Worm (Caenorhabditis elegans) whole organism, young adult: ENCODE results near the gene srsx-22.

ENCODE experiments used
- B0019.2 ChIP-seq: fragments of 200-800 bp; sonication (Bioruptor generic); conservative IDR thresholded peaks from 2 replicates; pipeline ENCODE4 v1.3.6; 2022; ENCODE audit warnings: missing genetic modification reagents, missing genetic modification characterization, missing compliant biosample characterization
- C17E4.6 ChIP-seq: fragments of 200-800 bp; sonication (Bioruptor generic); IDR thresholded peaks from 2 replicates; pipeline ENCODE4 v1.3.6; 2022; ENCODE audit warnings: missing genetic modification reagents, missing genetic modification characterization, missing compliant biosample characterization
- F37B4.10 ChIP-seq: fragments of 200-800 bp; sonication (Bioruptor generic); IDR thresholded peaks from 2 replicates; pipeline ENCODE4 v1.3.6; 2022; ENCODE audit warnings: missing genetic modification characterization, missing compliant biosample characterization
- F39B2.1 ChIP-seq: fragments of 200-800 bp; sonication (Bioruptor generic); IDR thresholded peaks from 2 replicates; pipeline ENCODE4 v1.3.6; 2022; ENCODE audit warnings: missing genetic modification reagents, missing genetic modification characterization, missing compliant biosample characterization
- F57A8.1 ChIP-seq: fragments of 200-800 bp; sonication (Bioruptor generic); optimal IDR thresholded peaks from 2 replicates; lab custom pipeline; 2018; ENCODE audit warnings: mild to moderate bottlenecking, missing genetic modification characterization, moderate library complexity, missing compliant biosample characterization
- Y95B8A.8 ChIP-seq: fragments of 200-800 bp; sonication (Bioruptor generic); IDR thresholded peaks from 2 replicates; pipeline ENCODE4 v1.3.6; 2022; ENCODE audit warnings: missing genetic modification reagents, missing genetic modification characterization, missing compliant biosample characterization
- ama-1 ChIP-seq, 3 experiments: fragments of 150-350 bp in 1 of 3; sonication (generic microtip) in 2 of 3; optimal IDR thresholded peaks; 2 replicates each; lab custom pipeline; 2014 to 2018; ENCODE audit warnings: missing biosample characterization in 2 of 3, missing genetic modification characterization in 2 of 3, missing genetic modification reagents in 2 of 3
- aptf-2 ChIP-seq: fragments of 200-800 bp; sonication (Bioruptor generic); conservative IDR thresholded peaks from 2 replicates; pipeline ENCODE4 v1.3.6; 2022; ENCODE audit warnings: missing genetic modification reagents, missing genetic modification characterization, missing compliant biosample characterization
- attf-5 ChIP-seq: fragments of 200-800 bp; sonication (Bioruptor generic); optimal IDR thresholded peaks from 2 replicates; lab custom pipeline; 2018; ENCODE audit warnings: mild to moderate bottlenecking, missing genetic modification characterization, missing compliant biosample characterization
- bed-2 ChIP-seq: fragments of 200-800 bp; sonication (Bioruptor generic); IDR thresholded peaks from 2 replicates; pipeline ENCODE4 v1.3.6; 2022; ENCODE audit warnings: missing genetic modification reagents, missing genetic modification characterization, missing compliant biosample characterization
- cebp-1 ChIP-seq, 2 experiments: fragments of 200-800 bp in 1 of 2; sonication (Bioruptor generic) in 1 of 2; sonication (generic microtip) in 1 of 2; IDR thresholded peaks in 1 of 2; optimal IDR thresholded peaks in 1 of 2; 2 replicates each; pipeline versions ENCODE4 v1.3.6 to Lab custom; 2017 to 2022; ENCODE audit warnings: missing compliant biosample characterization in 2 of 2, missing genetic modification characterization in 2 of 2, mild to moderate bottlenecking in 1 of 2, missing genetic modification reagents in 1 of 2, moderate library complexity in 1 of 2
- cebp-2 ChIP-seq: fragments of 200-800 bp; sonication (Bioruptor generic); IDR thresholded peaks from 2 replicates; pipeline ENCODE4 v1.3.6; 2022; ENCODE audit warnings: missing genetic modification characterization, missing compliant biosample characterization
- ceh-100 ChIP-seq: fragments of 200-800 bp; sonication (Bioruptor generic); IDR thresholded peaks from 2 replicates; pipeline ENCODE4 v1.3.6; 2022; ENCODE audit warnings: missing genetic modification reagents, missing genetic modification characterization, missing compliant biosample characterization
- ceh-91 ChIP-seq: fragments of 200-800 bp; sonication (Bioruptor generic); IDR thresholded peaks from 2 replicates; pipeline ENCODE4 v1.3.6; 2022; ENCODE audit warnings: missing genetic modification reagents, missing genetic modification characterization, missing compliant biosample characterization
- chd-7 ChIP-seq: sonication (generic microtip); optimal IDR thresholded peaks from 2 replicates; lab custom pipeline; 2016; ENCODE audit warnings: mild to moderate bottlenecking, missing genetic modification characterization, moderate library complexity, missing compliant biosample characterization
- efl-1 ChIP-seq: fragments of 150-350 bp; optimal IDR thresholded peaks from 2 replicates; lab custom pipeline; 2014; ENCODE audit warnings: missing biosample characterization, missing genetic modification reagents, missing genetic modification characterization
- egl-44 ChIP-seq: fragments of 200-800 bp; sonication (Bioruptor generic); IDR thresholded peaks from 2 replicates; pipeline ENCODE4 v1.3.6; 2022; ENCODE audit warnings: missing genetic modification reagents, missing genetic modification characterization, missing compliant biosample characterization
- ets-4 ChIP-seq: fragments of 200-800 bp; sonication (Bioruptor generic); optimal IDR thresholded peaks from 2 replicates; lab custom pipeline; 2018; ENCODE audit warnings: mild to moderate bottlenecking, missing genetic modification characterization, missing compliant biosample characterization
- fkh-3 ChIP-seq: sonication (generic microtip); optimal IDR thresholded peaks from 2 replicates; lab custom pipeline; 2016; ENCODE audit warnings: mild to moderate bottlenecking, missing genetic modification characterization, missing compliant biosample characterization
- hmg-1.2 ChIP-seq: fragments of 200-800 bp; sonication (Bioruptor generic); IDR thresholded peaks from 2 replicates; pipeline ENCODE4 v1.3.6; 2022; ENCODE audit warnings: missing genetic modification reagents, missing genetic modification characterization, missing compliant biosample characterization
- hmg-20 ChIP-seq: fragments of 200-800 bp; sonication (Bioruptor generic); IDR thresholded peaks from 2 replicates; pipeline ENCODE4 v1.3.6; 2022; ENCODE audit warnings: missing genetic modification reagents, missing genetic modification characterization, missing compliant biosample characterization
- let-607 ChIP-seq, 2 experiments: fragments of 200-800 bp in 1 of 2; sonication (Bioruptor generic) in 1 of 2; sonication (generic microtip) in 1 of 2; optimal IDR thresholded peaks; 2 replicates each; lab custom pipeline; 2016 to 2018; ENCODE audit warnings: mild to moderate bottlenecking in 2 of 2, missing compliant biosample characterization in 2 of 2, missing genetic modification characterization in 2 of 2, moderate library complexity in 2 of 2, missing genotype in 1 of 2
- lin-40 ChIP-seq: sonication (generic microtip); optimal IDR thresholded peaks from 2 replicates; lab custom pipeline; 2016; ENCODE audit warnings: missing genetic modification characterization, mild to moderate bottlenecking, missing compliant biosample characterization, missing genotype, missing genetic modification reagents
- lir-1 ChIP-seq: fragments of 200-800 bp; sonication (Bioruptor generic); conservative IDR thresholded peaks from 2 replicates; pipeline ENCODE4 v1.3.6; 2022; ENCODE audit warnings: missing genetic modification reagents, missing genetic modification characterization, missing compliant biosample characterization
- lsy-27 ChIP-seq: sonication (generic microtip); optimal IDR thresholded peaks from 2 replicates; lab custom pipeline; 2017; ENCODE audit warnings: missing genetic modification characterization, mild to moderate bottlenecking, missing compliant biosample characterization, antibody characterized with exemption, missing genotype, borderline replicate concordance; ENCODE audit not compliant: insufficient read depth
- madf-10 ChIP-seq: sonication (generic microtip); optimal IDR thresholded peaks from 2 replicates; lab custom pipeline; 2016; ENCODE audit warnings: mild to moderate bottlenecking, missing genetic modification characterization, missing compliant biosample characterization
- madf-6 ChIP-seq: fragments of 200-800 bp; sonication (Bioruptor generic); IDR thresholded peaks from 2 replicates; pipeline ENCODE4 v1.3.6; 2022; ENCODE audit warnings: missing genetic modification reagents, missing genetic modification characterization, missing compliant biosample characterization
- mes-4 ChIP-seq: sonication (generic microtip); optimal IDR thresholded peaks from 2 replicates; lab custom pipeline; 2016; ENCODE audit warnings: missing genotype, missing genetic modification characterization, missing compliant biosample characterization
- nfya-1 ChIP-seq: sonication (generic microtip); optimal IDR thresholded peaks from 2 replicates; lab custom pipeline; 2017; ENCODE audit warnings: antibody characterized with exemption, missing compliant biosample characterization, missing genetic modification characterization, borderline replicate concordance; ENCODE audit not compliant: insufficient read depth
- nfya-2 ChIP-seq: fragments of 200-800 bp; sonication (Bioruptor generic); IDR thresholded peaks from 2 replicates; pipeline ENCODE4 v1.3.6; 2022; ENCODE audit warnings: missing genetic modification reagents, missing genetic modification characterization, missing compliant biosample characterization
- nhr-27 ChIP-seq: fragments of 200-800 bp; sonication (Bioruptor generic); optimal IDR thresholded peaks from 2 replicates; lab custom pipeline; 2018; ENCODE audit warnings: mild to moderate bottlenecking, missing genetic modification characterization, moderate library complexity, missing compliant biosample characterization
- rcor-1 ChIP-seq: fragments of 200-800 bp; sonication (Bioruptor generic); IDR thresholded peaks from 2 replicates; pipeline ENCODE4 v1.3.6; 2022; ENCODE audit warnings: missing genetic modification reagents, missing genetic modification characterization, missing compliant biosample characterization
- snpc-1.1 ChIP-seq: sonication (generic microtip); optimal IDR thresholded peaks from 2 replicates; lab custom pipeline; 2017; ENCODE audit warnings: missing genetic modification characterization, mild to moderate bottlenecking, missing compliant biosample characterization, antibody characterized with exemption, moderate library complexity, missing genotype, missing genetic modification reagents; ENCODE audit not compliant: insufficient read depth
- snpc-1.3 ChIP-seq: sonication (generic microtip); optimal IDR thresholded peaks from 2 replicates; lab custom pipeline; 2017; ENCODE audit warnings: missing genetic modification characterization, mild to moderate bottlenecking, missing compliant biosample characterization, antibody characterized with exemption, moderate library complexity, missing genotype, missing genetic modification reagents; ENCODE audit not compliant: insufficient read depth
- somi-1 ChIP-seq: fragments of 200-800 bp; sonication (Bioruptor generic); optimal IDR thresholded peaks from 2 replicates; lab custom pipeline; 2018; ENCODE audit warnings: mild to moderate bottlenecking, missing genetic modification characterization, missing compliant biosample characterization
- xnd-1 ChIP-seq: sonication (generic microtip); optimal IDR thresholded peaks from 2 replicates; lab custom pipeline; 2016; ENCODE audit warnings: missing genotype, missing genetic modification reagents, missing genetic modification characterization, missing compliant biosample characterization
- ztf-26 ChIP-seq: sonication (generic microtip); optimal IDR thresholded peaks from 2 replicates; lab custom pipeline; 2017; ENCODE audit warnings: missing genetic modification characterization, missing compliant biosample characterization
- ztf-3 ChIP-seq: fragments of 200-800 bp; sonication (Bioruptor generic); optimal IDR thresholded peaks from 2 replicates; lab custom pipeline; 2018; ENCODE audit warnings: mild to moderate bottlenecking, missing genetic modification characterization, missing compliant biosample characterization

srsx-22 gene

ce11 chrV:8334360-8334759 is 17.1 kb upstream of the srsx-22 start, which contains the start of gene tmd-2:
TSS of gene tmd-2 (plus strand) at chrV:8334660.
- no peak for TF ChIP-seq rcor-1 (GFP tag; lab: Robert Waterston, UW)
- TF ChIP-seq C17E4.6 (GFP tag; lab: Robert Waterston, UW) = no peak
- TF ChIP-seq snpc-1.1 = no peak
- TF ChIP-seq ets-4 (GFP tag; lab: Kevin White, UChicago) = no peak
- TF ChIP-seq ceh-100 (GFP tag; lab: Robert Waterston, UW) = no peak

ce11 chrV:8335620-8336019 is 15.9 kb upstream of the srsx-22 start:
- TF ChIP-seq attf-5 (no peak), chd-7 (tag; lab: Kevin White, UChicago) (no peak), cebp-1 (GFP tag; IDR thresholded peaks at IDR 0.05; lab: Robert Waterston, UW) (peak; percentile 51; the same call in 1 of the 2 replicates), cebp-1 (tag; optimal IDR thresholded peaks at IDR 0.05; lab: Kevin White, UChicago) (peak; percentile 78)

ce11 chrV:8340924-8341323 is 10.5 kb upstream of the srsx-22 start, which contains the start of gene C08D8.7:
TSS of gene C08D8.7 (plus strand) at chrV:8341224.
- 0 out of 2 replicates have a peak, but pooled peaks have one; percentile 48 for TF ChIP-seq aptf-2

- TF ChIP-seq madf-10 (tag; lab: Kevin White, UChicago) (no peak), egl-44 (GFP tag; lab: Robert Waterston, UW) (no peak), ztf-3 (GFP tag; lab: Kevin White, UChicago) (no peak), snpc-1.3 (no peak), ceh-91 (no peak), let-607 (tag; optimal IDR thresholded peaks at IDR 0.05; lab: Kevin White, UChicago) (no peak), madf-6 (GFP tag; lab: Robert Waterston, UW) (no peak)
Observed at ce11 chrV:8342416-8342815, 9.1 kb upstream of the srsx-22 start.

- no peak for TF ChIP-seq F37B4.10 (GFP tag; lab: Robert Waterston, UW)
- TF ChIP-seq bed-2 = no peak
- TF ChIP-seq somi-1 (GFP tag; lab: Kevin White, UChicago) = no peak
- TF ChIP-seq hmg-1.2 = no peak
- no peak for TF ChIP-seq nfya-1 (tag; lab: Kevin White, UChicago)
- TF ChIP-seq fkh-3 (tag; lab: Kevin White, UChicago) = no peak
- no peak for TF ChIP-seq xnd-1
- no peak for TF ChIP-seq cebp-2
- TF ChIP-seq egl-44 (GFP tag; lab: Robert Waterston, UW) = no peak
- no peak for TF ChIP-seq B0019.2
- TF ChIP-seq, all 124 proteins: peak for 0
Observed at ce11 chrV:8345436-8345835, 6.0 kb upstream of the srsx-22 start, which contains the start of gene C08D8.1. TSS of gene C08D8.1 (plus strand) at chrV:8345759.

ce11 chrV:8348959-8349389 is 2.5 kb upstream of the srsx-22 start:
- TF ChIP-seq ama-1 (optimal IDR thresholded peaks at IDR 0.05; lab: Kevin White, UChicago) (peak; percentile 95), ama-1 (GFP tag; optimal IDR thresholded peaks at IDR 0.05; lab: Kevin White, UChicago) (peak; percentile 30 to 43), ceh-91 (peak; percentile 47), lsy-27 (no peak), aptf-2 (peak; percentile 92), efl-1 (GFP tag; lab: Kevin White, UChicago) (peak; percentile 19), nfya-2 (no peak), ztf-26 (tag; lab: Kevin White, UChicago) (no peak), lin-40 (tag; lab: Kevin White, UChicago) (peak; percentile 81), F57A8.1 (GFP tag; lab: Kevin White, UChicago) (no peak), hmg-20 (peak; percentile 82), nhr-27 (tag; lab: Kevin White, UChicago) (no peak), egl-44 (GFP tag; lab: Robert Waterston, UW) (peak; percentile 86), nfya-1 (tag; lab: Kevin White, UChicago) (no peak), mes-4 (tag; lab: Kevin White, UChicago) (peak; percentile 49), Y95B8A.8 (no peak), madf-6 (GFP tag; lab: Robert Waterston, UW) (peak; percentile 93), F39B2.1 (GFP tag; lab: Robert Waterston, UW) (peak; percentile 72; the same call in 1 of the 2 replicates), lir-1 (GFP tag; lab: Robert Waterston, UW) (0 out of 2 replicates have a peak, but pooled peaks have one; percentile 10)
